Fruit fly (Drosophila melanogaster) whole organism, adult: ENCODE measurements around the gene toc.

Experiments
- CG11617 ChIP-seq: fragments of 200-800 bp; sonication (Bioruptor generic); optimal IDR thresholded peaks from 2 replicates; lab custom pipeline; 2017; ENCODE audit warnings: mild to moderate bottlenecking, missing biosample characterization, missing genetic modification reagents, missing genetic modification characterization
- CG12768 ChIP-seq: fragments of 200-800 bp; sonication (Bioruptor generic); optimal IDR thresholded peaks from 2 replicates; lab custom pipeline; 2017; ENCODE audit warnings: missing biosample characterization, missing genetic modification characterization, mild to moderate bottlenecking, moderate library complexity, missing genetic modification reagents
- CG1620 ChIP-seq: fragments of 200-800 bp; sonication (Bioruptor generic); optimal IDR thresholded peaks from 2 replicates; lab custom pipeline; 2016; ENCODE audit warnings: missing biosample characterization, missing genetic modification characterization
- CG33017 ChIP-seq: fragments of 200-800 bp; sonication (Bioruptor generic); optimal IDR thresholded peaks from 2 replicates; lab custom pipeline; 2018; ENCODE audit warnings: missing biosample characterization, mild to moderate bottlenecking, missing genetic modification characterization, moderate library complexity
- CG5204 ChIP-seq: fragments of 200-800 bp; sonication (Bioruptor generic); optimal IDR thresholded peaks from 2 replicates; lab custom pipeline; 2016; ENCODE audit warnings: missing biosample characterization, missing genetic modification characterization
- Clk ChIP-seq: fragments of 200-800 bp; sonication (Bioruptor generic); optimal IDR thresholded peaks from 2 replicates; lab custom pipeline; 2017; ENCODE audit warnings: missing biosample characterization, missing genetic modification characterization
- Crg-1 ChIP-seq: fragments of 200-800 bp; sonication (Bioruptor generic); optimal IDR thresholded peaks from 2 replicates; lab custom pipeline; 2016; ENCODE audit warnings: missing biosample characterization, missing genetic modification characterization
- Hr96 ChIP-seq: fragments of 200-800 bp; sonication (Bioruptor generic); optimal IDR thresholded peaks from 2 replicates; lab custom pipeline; 2016; ENCODE audit warnings: missing biosample characterization, missing genetic modification characterization
- Mnt ChIP-seq: fragments of 200-800 bp; sonication (Bioruptor generic); optimal IDR thresholded peaks from 2 replicates; lab custom pipeline; 2016; ENCODE audit warnings: missing biosample characterization, mild to moderate bottlenecking, missing genetic modification characterization
- bab1 ChIP-seq: fragments of 200-800 bp; sonication (Bioruptor generic); optimal IDR thresholded peaks from 3 replicates; lab custom pipeline; 2019; ENCODE audit warnings: missing biosample characterization, mild to moderate bottlenecking, missing genetic modification characterization, moderate library complexity
- pad ChIP-seq: fragments of 200-800 bp; sonication (Bioruptor generic); optimal IDR thresholded peaks from 3 replicates; lab custom pipeline; 2017; ENCODE audit warnings: missing biosample characterization, missing genetic modification characterization, mild to moderate bottlenecking, moderate library complexity, missing genetic modification reagents
- tj ChIP-seq: fragments of 200-800 bp; sonication (Bioruptor generic); optimal IDR thresholded peaks from 3 replicates; lab custom pipeline; 2017; ENCODE audit warnings: missing biosample characterization, mild to moderate bottlenecking, missing genetic modification characterization, moderate library complexity
- toe ChIP-seq: fragments of 200-800 bp; sonication (Bioruptor generic); optimal IDR thresholded peaks from 2 replicates; lab custom pipeline; 2016; ENCODE audit warnings: missing biosample characterization, missing genetic modification characterization

dm6 chr2L:3179654-3180053 lies 35.1 kb upstream of the toc start:
- TF ChIP-seq bab1 (GFP tag; lab: Kevin White, UChicago) (no peak), Mnt (no peak), pad (GFP tag; lab: Kevin White, UChicago) (no peak), CG5204 (GFP tag; lab: Kevin White, UChicago) (no peak), CG33017 (tag; lab: Kevin White, UChicago) (no peak), Clk (GFP tag; lab: Kevin White, UChicago) (no peak), tj (GFP tag; lab: Kevin White, UChicago) (no peak), Hr96 (GFP tag; lab: Kevin White, UChicago) (no peak), CG11617 (GFP tag; lab: Kevin White, UChicago) (no peak), toe (GFP tag; lab: Kevin White, UChicago) (no peak), CG1620 (GFP tag; lab: Kevin White, UChicago) (no peak), Crg-1 (GFP tag; lab: Kevin White, UChicago) (no peak), CG12768 (no peak)
